Fruit fly (Drosophila melanogaster) whole organism, wandering third instar larva: ENCODE data around the gene CG44158.

Source experiments
- Abd-B ChIP-seq: fragments of >200 bp; optimal IDR thresholded peaks from 2 replicates; lab custom pipeline; 2017; ENCODE audit warnings: missing biosample characterization, missing genetic modification characterization
- CG32264 ChIP-seq: fragments of 200-800 bp; sonication (Bioruptor generic); optimal IDR thresholded peaks from 2 replicates; lab custom pipeline; 2016; ENCODE audit warnings: missing biosample characterization, missing genetic modification characterization
- CG9705 ChIP-seq: fragments of 200-800 bp; sonication (Bioruptor generic); optimal IDR thresholded peaks from 2 replicates; lab custom pipeline; 2018; ENCODE audit warnings: missing biosample characterization, mild to moderate bottlenecking, missing genetic modification characterization
- CrebA ChIP-seq: fragments of 200-800 bp; sonication (Bioruptor generic); optimal IDR thresholded peaks from 2 replicates; lab custom pipeline; 2016; ENCODE audit warnings: missing biosample characterization, mild to moderate bottlenecking, missing genetic modification characterization, borderline replicate concordance
- Dfd ChIP-seq: fragments of >200 bp; optimal IDR thresholded peaks from 2 replicates; lab custom pipeline; 2017; ENCODE audit warnings: missing biosample characterization, missing genetic modification characterization
- Dif ChIP-seq: fragments of 200-275, 200-300 bp; sonication (Bioruptor generic); optimal IDR thresholded peaks from 2 replicates; lab custom pipeline; 2018; ENCODE audit warnings: missing biosample characterization, missing genetic modification characterization; ENCODE audit not compliant: partially characterized antibody
- GATAd ChIP-seq: sonication (Bioruptor generic); optimal IDR thresholded peaks from 2 replicates; lab custom pipeline; 2016; ENCODE audit warnings: missing biosample characterization, missing genetic modification characterization
- HLH106 ChIP-seq: fragments of 200-800 bp; optimal IDR thresholded peaks from 3 replicates; lab custom pipeline; 2019; ENCODE audit warnings: missing biosample characterization, mild to moderate bottlenecking, missing genetic modification characterization, moderate library complexity
- Hnf4 ChIP-seq: fragments of 200-800 bp; sonication (Bioruptor generic); optimal IDR thresholded peaks from 2 replicates; lab custom pipeline; 2016; ENCODE audit warnings: missing biosample characterization, mild to moderate bottlenecking, missing genetic modification characterization
- Hr78 ChIP-seq: fragments of >200 bp; optimal IDR thresholded peaks from 2 replicates; lab custom pipeline; 2017; ENCODE audit warnings: missing biosample characterization, missing genetic modification characterization
- Hr83 ChIP-seq: fragments of 200-300 bp; sonication (Bioruptor generic); optimal IDR thresholded peaks from 2 replicates; lab custom pipeline; 2016; ENCODE audit warnings: missing biosample characterization, mild to moderate bottlenecking, missing genetic modification characterization, moderate library complexity; ENCODE audit not compliant: poor library complexity, severe bottlenecking
- Jra ChIP-seq: sonication (Bioruptor generic); optimal IDR thresholded peaks from 2 replicates; lab custom pipeline; 2016; ENCODE audit warnings: missing biosample characterization, missing genetic modification characterization
- Mio ChIP-seq: sonication (Bioruptor generic); optimal IDR thresholded peaks from 2 replicates; lab custom pipeline; 2016; ENCODE audit warnings: missing biosample characterization, missing genetic modification characterization
- Myc ChIP-seq: fragments of >200 bp; optimal IDR thresholded peaks from 2 replicates; lab custom pipeline; 2017
- N ChIP-seq: fragments of >200 bp; optimal IDR thresholded peaks from 2 replicates; lab custom pipeline; 2018; ENCODE audit warnings: missing biosample characterization, missing external identifiers, missing genetic modification characterization
- OdsH ChIP-seq: fragments of 200-800 bp; sonication (Bioruptor generic); optimal IDR thresholded peaks from 2 replicates; lab custom pipeline; 2016; ENCODE audit warnings: missing biosample characterization, mild to moderate bottlenecking, missing genetic modification characterization
- Rel ChIP-seq, 2 experiments: fragments of 200-800 bp; sonication (Bioruptor generic) in 1 of 2; optimal IDR thresholded peaks; 2 replicates in 1 of 2; 3 replicates in 1 of 2; lab custom pipeline; 2016 to 2019; ENCODE audit warnings: mild to moderate bottlenecking in 2 of 2, missing biosample characterization in 2 of 2, missing genetic modification characterization in 2 of 2, moderate library complexity in 1 of 2
- Sp1 ChIP-seq: fragments of 200-800 bp; sonication (Bioruptor generic); optimal IDR thresholded peaks from 3 replicates; lab custom pipeline; 2019; ENCODE audit warnings: missing biosample characterization, mild to moderate bottlenecking, missing genetic modification characterization, moderate library complexity
- Vsx2 ChIP-seq: fragments of 200-300, 225-300 bp; sonication (Bioruptor generic); optimal IDR thresholded peaks from 2 replicates; lab custom pipeline; 2018; ENCODE audit warnings: missing biosample characterization, missing genetic modification characterization; ENCODE audit not compliant: partially characterized antibody
- br ChIP-seq: fragments of 200-800 bp; sonication (Bioruptor generic); optimal IDR thresholded peaks from 2 replicates; lab custom pipeline; 2016; ENCODE audit warnings: missing biosample characterization, missing genetic modification characterization
- brk ChIP-seq: fragments of 200-800 bp; sonication (Bioruptor generic); optimal IDR thresholded peaks from 2 replicates; lab custom pipeline; 2016; ENCODE audit warnings: missing biosample characterization, mild to moderate bottlenecking, missing genetic modification characterization
- dl ChIP-seq, 2 experiments: fragments of 175-275, 200-275 bp in 1 of 2; fragments of 200-275 bp in 1 of 2; sonication (Bioruptor generic); optimal IDR thresholded peaks; lab custom pipeline; 2018; ENCODE audit warnings: mild to moderate bottlenecking in 2 of 2, missing biosample characterization in 2 of 2, missing genetic modification characterization in 2 of 2, moderate library complexity in 2 of 2; ENCODE audit not compliant: partially characterized antibody in 2 of 2, insufficient read depth in 1 of 2
- dmrt93B ChIP-seq: fragments of 200-800 bp; sonication (Bioruptor generic); optimal IDR thresholded peaks from 2 replicates; lab custom pipeline; 2018; ENCODE audit warnings: missing biosample characterization, mild to moderate bottlenecking, missing genetic modification characterization
- dsf ChIP-seq: sonication (Bioruptor generic); optimal IDR thresholded peaks from 2 replicates; lab custom pipeline; 2016; ENCODE audit warnings: missing biosample characterization, missing genetic modification characterization, borderline replicate concordance
- ey ChIP-seq: fragments of 200-800 bp; sonication (Bioruptor generic); optimal IDR thresholded peaks from 2 replicates; lab custom pipeline; 2016; ENCODE audit warnings: missing biosample characterization, missing genetic modification characterization
- foxo ChIP-seq, 2 experiments: fragments of 200-800 bp; sonication (Bioruptor generic); optimal IDR thresholded peaks; 2 replicates in 1 of 2; 3 replicates in 1 of 2; lab custom pipeline; 2016 to 2017; ENCODE audit warnings: missing biosample characterization in 2 of 2, missing genetic modification characterization in 2 of 2
- fru ChIP-seq: fragments of 200-800 bp; sonication (Bioruptor generic); optimal IDR thresholded peaks from 3 replicates; lab custom pipeline; 2016; ENCODE audit warnings: missing biosample characterization, mild to moderate bottlenecking, missing genetic modification characterization
- h ChIP-seq: fragments of 200-800 bp; sonication (Bioruptor generic); optimal IDR thresholded peaks from 3 replicates; lab custom pipeline; 2016; ENCODE audit warnings: missing biosample characterization, mild to moderate bottlenecking, missing genetic modification characterization
- jim ChIP-seq: fragments of 175-275, 200-325 bp; sonication (Bioruptor generic); optimal IDR thresholded peaks from 2 replicates; lab custom pipeline; 2016; ENCODE audit warnings: missing biosample characterization, mild to moderate bottlenecking, missing genetic modification characterization
- lola ChIP-seq: fragments of >200 bp; optimal IDR thresholded peaks from 2 replicates; lab custom pipeline; 2017; ENCODE audit warnings: missing biosample characterization, missing genetic modification characterization
- pan ChIP-seq: fragments of >200 bp; optimal IDR thresholded peaks from 2 replicates; lab custom pipeline; 2017
- psq ChIP-seq: fragments of 200-800 bp; sonication (Bioruptor generic); optimal IDR thresholded peaks from 3 replicates; lab custom pipeline; 2017; ENCODE audit warnings: missing biosample characterization, mild to moderate bottlenecking, missing genetic modification characterization, moderate library complexity
- rgr ChIP-seq: fragments of 200-800 bp; sonication (Bioruptor generic); optimal IDR thresholded peaks from 3 replicates; lab custom pipeline; 2016; ENCODE audit warnings: missing biosample characterization, mild to moderate bottlenecking, missing genetic modification characterization
- sage ChIP-seq: fragments of 200-800 bp; sonication (Bioruptor generic); optimal IDR thresholded peaks from 2 replicates; lab custom pipeline; 2016; ENCODE audit warnings: missing biosample characterization, mild to moderate bottlenecking, missing genetic modification characterization
- sv ChIP-seq: fragments of 200-800 bp; sonication (Bioruptor generic); optimal IDR thresholded peaks from 3 replicates; lab custom pipeline; 2016; ENCODE audit warnings: missing biosample characterization, missing genetic modification characterization
- tai ChIP-seq: sonication (Bioruptor generic); optimal IDR thresholded peaks from 2 replicates; lab custom pipeline; 2016; ENCODE audit warnings: missing biosample characterization, missing genetic modification characterization
- usp ChIP-seq: fragments of >200 bp; optimal IDR thresholded peaks from 2 replicates; lab custom pipeline; 2017; ENCODE audit warnings: missing biosample characterization, missing genetic modification characterization
- woc ChIP-seq: sonication (Bioruptor generic); optimal IDR thresholded peaks from 2 replicates; lab custom pipeline; 2016; ENCODE audit warnings: missing biosample characterization, mild to moderate bottlenecking, missing genetic modification characterization

CG44158 gene

DNA sequence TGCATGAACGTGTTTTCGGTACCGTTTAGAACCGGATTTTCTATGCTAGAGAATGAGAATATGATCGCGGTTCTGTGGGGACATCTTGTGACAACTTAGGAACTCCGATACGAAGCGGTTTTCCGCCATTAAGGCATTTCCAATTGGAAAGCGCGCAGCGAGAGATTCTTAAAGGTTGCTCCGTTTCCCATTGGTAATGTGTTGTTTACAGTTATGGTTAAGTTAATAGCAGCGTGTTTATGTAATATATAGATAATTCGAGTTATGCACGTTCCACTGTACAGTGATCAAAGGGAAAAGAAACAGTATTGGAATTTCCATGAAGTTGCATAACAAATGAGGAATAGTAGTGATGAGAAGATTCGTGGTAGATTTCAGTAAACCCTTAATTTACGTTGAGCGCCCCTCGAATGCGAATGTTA is 39.6 kb upstream of the CG44158 start:
- TF ChIP-seq Myc (lab: Kevin White, UChicago) (no peak), tai (GFP tag; lab: Kevin White, UChicago) (no peak), HLH106 (tag; lab: Kevin White, UChicago) (peak; percentile 25), h (GFP tag; lab: Kevin White, UChicago) (peak; percentile 19), rgr (GFP tag; lab: Kevin White, UChicago) (peak; percentile 29), ey (GFP tag; lab: Kevin White, UChicago) (peak; percentile 33), foxo (GFP tag; optimal IDR thresholded peaks at IDR 0.05; lab: Kevin White, UChicago) (peak in 1 of 2 experiments; percentile 50), Hnf4 (GFP tag; lab: Kevin White, UChicago) (peak; percentile 44), N (no peak), fru (GFP tag; lab: Kevin White, UChicago) (peak; percentile 25), dl (GFP tag; optimal IDR thresholded peaks at IDR 0.05; lab: Kevin White, UChicago; ENCODE audit: insufficient read depth in 1 of 2, partially characterized antibody in 2 of 2) (no peak)

DNA sequence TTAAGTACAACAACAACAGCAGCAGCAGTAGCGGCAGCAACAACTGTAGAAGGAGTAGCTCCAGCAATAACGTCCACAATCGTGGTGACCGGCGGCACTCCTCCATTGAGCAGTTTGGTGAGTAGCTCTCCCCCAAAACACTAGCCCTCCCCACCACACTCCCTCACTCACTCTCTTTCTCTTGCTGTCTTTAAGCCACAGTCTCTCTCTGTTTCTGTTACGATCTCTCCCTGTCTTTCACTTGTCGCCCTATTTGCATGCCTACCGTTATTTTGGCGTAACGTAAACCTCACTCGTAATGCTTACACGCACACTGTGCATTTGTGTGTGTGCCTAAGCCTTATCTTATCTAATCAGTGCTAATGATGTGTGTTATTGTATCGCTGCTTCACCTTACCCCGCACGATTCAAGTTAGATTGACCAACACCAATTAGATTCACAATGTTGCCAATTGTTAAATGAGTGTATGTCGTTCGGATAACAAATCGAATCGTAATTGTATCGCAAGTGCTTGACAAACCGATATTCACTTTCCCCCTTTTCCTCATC is 38.5 kb upstream of the CG44158 start:
- TF ChIP-seq dl (GFP tag; optimal IDR thresholded peaks at IDR 0.05; lab: Kevin White, UChicago; ENCODE audit: insufficient read depth in 1 of 2, partially characterized antibody in 2 of 2) = peak in 1 of 2 experiments; percentile 35
- peak; percentile 63 for TF ChIP-seq Dif (GFP tag; lab: Kevin White, UChicago)
- TF ChIP-seq CG9705 (GFP tag; lab: Kevin White, UChicago) = no peak

DNA sequence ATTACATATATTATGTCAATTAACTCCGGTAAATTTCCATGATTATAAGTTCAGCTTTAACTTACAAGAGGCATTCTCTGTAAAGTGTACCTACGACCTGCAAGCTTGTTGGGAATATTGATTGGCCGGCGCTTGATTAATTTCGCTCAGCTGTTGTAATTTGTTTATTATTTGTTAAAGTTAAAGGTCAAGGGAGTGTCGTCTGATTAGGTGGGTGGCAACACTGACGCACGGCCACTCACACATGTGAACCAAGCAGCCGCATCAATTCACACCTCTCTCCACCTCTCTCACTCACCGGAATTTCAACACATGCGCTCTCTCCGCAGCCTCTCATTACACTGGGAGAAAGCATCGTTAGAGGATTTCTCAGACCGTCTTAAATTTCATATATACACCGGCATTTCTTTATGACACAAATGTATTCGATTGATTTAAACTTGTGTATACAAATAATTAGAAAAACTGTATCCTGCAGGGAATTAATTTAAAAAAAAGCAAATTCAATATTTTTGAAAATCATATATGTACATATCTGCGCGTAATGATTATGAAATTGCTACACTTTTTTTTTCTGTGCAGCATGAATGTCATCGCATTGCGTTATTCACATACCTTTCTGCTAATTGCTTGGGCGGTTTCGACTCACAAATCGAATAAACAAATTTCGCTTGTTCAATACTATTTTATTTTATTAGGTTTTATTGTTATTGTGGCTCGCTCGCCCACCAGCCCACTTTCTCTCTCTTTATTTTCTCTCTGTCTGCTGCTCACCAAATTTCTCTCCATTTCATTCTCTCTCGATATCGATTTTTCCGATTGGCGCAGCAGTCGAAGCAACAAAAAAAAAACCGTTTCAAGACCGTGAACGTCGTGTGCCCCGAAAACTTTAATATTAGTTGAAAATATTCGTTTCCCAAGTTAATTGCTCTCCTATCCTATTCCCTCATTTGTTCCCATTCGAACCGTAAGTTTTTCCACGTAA is 36.3 kb upstream of the CG44158 start:
- no peak for TF ChIP-seq Mio
- no peak for TF ChIP-seq psq
- no peak for TF ChIP-seq Rel (GFP tag; optimal IDR thresholded peaks at IDR 0.05; lab: Kevin White, UChicago)
- TF ChIP-seq Rel (tag; optimal IDR thresholded peaks at IDR 0.05; lab: Kevin White, UChicago) = no peak
- TF ChIP-seq tai (GFP tag; lab: Kevin White, UChicago) = no peak
- peak in 1 of 2 experiments; percentile 77 for TF ChIP-seq foxo (GFP tag; optimal IDR thresholded peaks at IDR 0.05; lab: Kevin White, UChicago)
- no peak for TF ChIP-seq Dfd (GFP tag; lab: Kevin White, UChicago)
- TF ChIP-seq brk (GFP tag; lab: Kevin White, UChicago) = no peak
- TF ChIP-seq br (GFP tag; lab: Kevin White, UChicago) = peak; percentile 68
- TF ChIP-seq HLH106 (tag; lab: Kevin White, UChicago) = peak; percentile 73
- no peak for TF ChIP-seq Abd-B
- no peak for TF ChIP-seq Hr78 (GFP tag; lab: Kevin White, UChicago)
- no peak for TF ChIP-seq Myc (lab: Kevin White, UChicago)
- TF ChIP-seq CrebA = no peak
- TF ChIP-seq sage (GFP tag; lab: Kevin White, UChicago) = no peak
- peak; percentile 78 for TF ChIP-seq OdsH
- TF ChIP-seq Vsx2 (GFP tag; lab: Kevin White, UChicago) = no peak
- no peak for TF ChIP-seq usp (GFP tag; lab: Kevin White, UChicago)
- TF ChIP-seq dl (GFP tag; optimal IDR thresholded peaks at IDR 0.05; lab: Kevin White, UChicago; ENCODE audit: insufficient read depth in 1 of 2, partially characterized antibody in 2 of 2) = no peak
- TF ChIP-seq fru (GFP tag; lab: Kevin White, UChicago) = peak; percentile 82
- TF ChIP-seq Sp1 (GFP tag; lab: Kevin White, UChicago) = no peak
- TF ChIP-seq Jra (GFP tag; lab: Kevin White, UChicago) = no peak
- TF ChIP-seq ey (GFP tag; lab: Kevin White, UChicago) = peak; percentile 78
- TF ChIP-seq dsf (GFP tag; lab: Kevin White, UChicago) = no peak
- no peak for TF ChIP-seq Hr83 (GFP tag; lab: Kevin White, UChicago)
- TF ChIP-seq Dif (GFP tag; lab: Kevin White, UChicago) = no peak
- no peak for TF ChIP-seq rgr (GFP tag; lab: Kevin White, UChicago)
- TF ChIP-seq jim (GFP tag; lab: Kevin White, UChicago) = no peak
- no peak for TF ChIP-seq GATAd
- TF ChIP-seq N = no peak
- peak; percentile 78 for TF ChIP-seq h (GFP tag; lab: Kevin White, UChicago)
- TF ChIP-seq pan (lab: Kevin White, UChicago) = no peak
- peak; percentile 51 for TF ChIP-seq dmrt93B (GFP tag; lab: Kevin White, UChicago)
- TF ChIP-seq CG9705 (GFP tag; lab: Kevin White, UChicago) = peak; percentile 65
- TF ChIP-seq sv (GFP tag; lab: Kevin White, UChicago) = peak; percentile 93
- TF ChIP-seq CG32264 (GFP tag; lab: Kevin White, UChicago) = peak; percentile 7
- no peak for TF ChIP-seq Hnf4 (GFP tag; lab: Kevin White, UChicago)
- no peak for TF ChIP-seq lola (GFP tag; lab: Kevin White, UChicago)
- TF ChIP-seq woc = peak; percentile 50
- TF ChIP-seq, all 38 proteins: peak for 12
